Worm (Caenorhabditis elegans): ENCODE results near the gene srv-30.
"Not testable (repeated sequence)": the region's sequence is repeated elsewhere in the genome, so short reads cannot be mapped to it uniquely, and the experiment has no call there.

DNA sequence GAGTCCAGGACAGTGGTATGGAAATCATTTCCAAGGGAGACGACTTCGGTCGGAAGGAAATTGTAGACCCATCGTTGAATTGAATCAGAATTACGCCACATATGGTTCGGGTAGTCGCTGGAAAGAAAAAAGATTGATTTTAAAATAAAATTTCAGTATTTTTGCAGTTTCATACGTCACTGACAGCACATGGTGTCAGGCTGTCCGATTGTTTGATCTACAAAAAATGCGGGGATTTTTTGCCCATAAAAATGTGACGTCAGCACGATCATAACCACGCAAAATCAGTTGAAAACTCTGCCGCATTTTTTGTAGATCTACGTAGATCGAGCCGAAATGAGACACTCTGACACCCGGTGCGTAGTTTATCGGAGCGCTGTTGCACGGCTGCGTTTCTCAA lies 48.1 kb upstream of the srv-30 start, which contains the start of gene Y73B6BL.12:
- not testable (repeated sequence) for TF ChIP-seq snpc-4 (tag; optimal IDR thresholded peaks at IDR 0.05); ztf-4 (tag; optimal IDR thresholded peaks at IDR 0.05); ama-1 (optimal IDR thresholded peaks at IDR 0.05); nhr-77 (tag; optimal IDR thresholded peaks at IDR 0.05)
